Worm (Caenorhabditis elegans): ENCODE measurements around the gene lido-12.

The lido-12 gene

ce11 chrII:3054622-3055021 lies 49.0 kb downstream of the lido-12 start (continued):
- no peak for TF ChIP-seq fkh-10 (GFP tag; optimal IDR thresholded peaks at IDR 0.05)
- peak; percentile 67 for TF ChIP-seq lin-14 (GFP tag; optimal IDR thresholded peaks at IDR 0.05)
- no peak for TF ChIP-seq hlh-17 (GFP tag; optimal IDR thresholded peaks at IDR 0.05; ENCODE audit: borderline replicate concordance)
- TF ChIP-seq nhr-71 (tag; optimal IDR thresholded peaks at IDR 0.05): peak; percentile 36
- no peak for TF ChIP-seq fkh-4 (tag; optimal IDR thresholded peaks at IDR 0.05; ENCODE audit: borderline replicate concordance)
- TF ChIP-seq C16A3.4 (tag; optimal IDR thresholded peaks at IDR 0.05): no peak
- peak; percentile 47 for TF ChIP-seq nhr-47 (tag; optimal IDR thresholded peaks at IDR 0.05)
- no peak for TF ChIP-seq ceh-63 (GFP tag; optimal IDR thresholded peaks at IDR 0.05)
- TF ChIP-seq efl-1 (optimal IDR thresholded peaks at IDR 0.05): peak; percentile 15 to 17
- TF ChIP-seq efl-1 (GFP tag; optimal IDR thresholded peaks at IDR 0.05 in 1 of 2): peak in 1 of 2 experiments; percentile 82
- TF ChIP-seq tlp-1 (tag; optimal IDR thresholded peaks at IDR 0.05): no peak
- TF ChIP-seq egl-27 (tag; optimal IDR thresholded peaks at IDR 0.05): no peak
- peak; percentile 11 for TF ChIP-seq C04F5.9 (tag; optimal IDR thresholded peaks at IDR 0.05)
- no peak for TF ChIP-seq elt-3 (tag; optimal IDR thresholded peaks at IDR 0.05)
- TF ChIP-seq lin-35 (GFP tag; optimal IDR thresholded peaks at IDR 0.05): peak in 1 of 2 experiments; percentile 17
- no peak for TF ChIP-seq unc-86 (tag; optimal IDR thresholded peaks at IDR 0.05)
- no peak for TF ChIP-seq ama-1 (optimal IDR thresholded peaks at IDR 0.05)
- TF ChIP-seq zip-4 (GFP tag; optimal IDR thresholded peaks at IDR 0.05): no peak
- TF ChIP-seq efl-3 (GFP tag; optimal IDR thresholded peaks at IDR 0.05): no peak
- no peak for TF ChIP-seq skn-1 (tag; optimal IDR thresholded peaks at IDR 0.05)
- TF ChIP-seq unc-30 (tag; optimal IDR thresholded peaks at IDR 0.05): no peak
- no peak for TF ChIP-seq xbp-1 (tag; optimal IDR thresholded peaks at IDR 0.05)
- no peak for TF ChIP-seq Y116A8C.19 (tag; optimal IDR thresholded peaks at IDR 0.05; ENCODE audit: borderline replicate concordance)
- peak; percentile 55 for TF ChIP-seq snu-23 (GFP tag; optimal IDR thresholded peaks at IDR 0.05)
- TF ChIP-seq sptf-1 (tag; optimal IDR thresholded peaks at IDR 0.05): no peak
- no peak for TF ChIP-seq pax-3 (tag; optimal IDR thresholded peaks at IDR 0.05)
- no peak for TF ChIP-seq ces-1 (GFP tag; optimal IDR thresholded peaks at IDR 0.05)
- TF ChIP-seq jun-1 (tag; optimal IDR thresholded peaks at IDR 0.05): no peak
- no peak for TF ChIP-seq aha-1 (tag; optimal IDR thresholded peaks at IDR 0.05)
- no peak for TF ChIP-seq lir-3 (tag; optimal IDR thresholded peaks at IDR 0.05; ENCODE audit: poor library complexity)
- no peak for TF ChIP-seq elt-2 (tag; optimal IDR thresholded peaks at IDR 0.05)
- TF ChIP-seq dsc-1 (tag; optimal IDR thresholded peaks at IDR 0.05): peak; percentile 12
- peak; percentile 38 for TF ChIP-seq tbx-2 (tag; optimal IDR thresholded peaks at IDR 0.05)
- no peak for TF ChIP-seq ceh-8 (GFP tag; optimal IDR thresholded peaks at IDR 0.05)
- TF ChIP-seq ceh-88 (GFP tag; IDR thresholded peaks at IDR 0.05): no peak
- no peak for TF ChIP-seq ztf-4 (tag; optimal IDR thresholded peaks at IDR 0.05)
- peak in 1 of 3 experiments; percentile 28 for TF ChIP-seq ceh-82 (tag; optimal IDR thresholded peaks at IDR 0.05)
- no peak for TF ChIP-seq sox-4 (tag; optimal IDR thresholded peaks at IDR 0.05)
- TF ChIP-seq ceh-90 (tag; optimal IDR thresholded peaks at IDR 0.05): no peak
- TF ChIP-seq mab-9 (GFP tag; IDR thresholded peaks at IDR 0.05): no peak
- TF ChIP-seq isw-1 (GFP tag; IDR thresholded peaks at IDR 0.05): no peak
- peak in 1 of 2 experiments; percentile 6 for TF ChIP-seq ztf-11 (tag; optimal IDR thresholded peaks at IDR 0.05)
- peak; percentile 33 for TF ChIP-seq nhr-20 (tag; optimal IDR thresholded peaks at IDR 0.05)
- TF ChIP-seq sup-37 (GFP tag; optimal IDR thresholded peaks at IDR 0.05): no peak
- TF ChIP-seq pag-3 (tag; optimal IDR thresholded peaks at IDR 0.05; ENCODE audit: borderline replicate concordance, insufficient read depth): no peak
- TF ChIP-seq dpl-1 (GFP tag; optimal IDR thresholded peaks at IDR 0.05): peak in 1 of 3 experiments; percentile 5
